Worm (Caenorhabditis elegans): ENCODE results near the gene C56G2.5.

ce11 chrIII:6368524-6368923 lies 44.5 kb upstream of the C56G2.5 start:
- TF ChIP-seq ztf-29 (GFP tag; IDR thresholded peaks at IDR 0.05) (no peak), ztf-23 (GFP tag; IDR thresholded peaks at IDR 0.05) (no peak), T22C8.4 (GFP tag; IDR thresholded peaks at IDR 0.05) (no peak), flt-1 (GFP tag; IDR thresholded peaks at IDR 0.05) (no peak), med-1 (GFP tag; optimal IDR thresholded peaks at IDR 0.05; ENCODE audit: insufficient read depth) (no peak), klf-2 (GFP tag; conservative IDR thresholded peaks at IDR 0.05) (no peak), cog-1 (tag; optimal IDR thresholded peaks at IDR 0.05) (no peak)

All from whole organism, midembryonic.